Worm (Caenorhabditis elegans) whole organism, mixed stage, embryonic: ENCODE data around the gene grd-1.
A peak's percentile ranks its signal among the peaks of the same experiment; 100 is the strongest.

ENCODE experiments used
- M03D4.4 ChIP-seq: sonication (generic microtip); optimal IDR thresholded peaks from 2 replicates; lab custom pipeline; 2017; ENCODE audit warnings: mild to moderate bottlenecking, missing genetic modification characterization, missing compliant biosample characterization
- bed-3 ChIP-seq: fragments of 200-800 bp; sonication (Bioruptor generic); optimal IDR thresholded peaks from 3 replicates; lab custom pipeline; 2018; ENCODE audit warnings: mild to moderate bottlenecking, missing genetic modification characterization, moderate library complexity, missing compliant biosample characterization
- blmp-1 ChIP-seq: fragments of 150-350 bp; optimal IDR thresholded peaks from 2 replicates; lab custom pipeline; 2014; ENCODE audit warnings: missing biosample characterization, missing genetic modification characterization
- ceh-39 ChIP-seq: fragments of 150-350 bp; optimal IDR thresholded peaks from 2 replicates; lab custom pipeline; 2014; ENCODE audit warnings: missing biosample characterization, missing genetic modification characterization
- ceh-43 ChIP-seq: fragments of 200-800 bp; sonication (Bioruptor generic); optimal IDR thresholded peaks from 2 replicates; lab custom pipeline; 2018; ENCODE audit warnings: mild to moderate bottlenecking, missing genetic modification characterization, moderate library complexity, missing compliant biosample characterization
- ceh-83 ChIP-seq: fragments of 200-800 bp; sonication (Bioruptor generic); optimal IDR thresholded peaks from 2 replicates; lab custom pipeline; 2018; ENCODE audit warnings: mild to moderate bottlenecking, missing genetic modification characterization, missing compliant biosample characterization
- ces-1 ChIP-seq: fragments of 150-350 bp; optimal IDR thresholded peaks from 2 replicates; lab custom pipeline; 2014; ENCODE audit warnings: missing biosample characterization, missing genetic modification reagents, missing genetic modification characterization
- cnd-1 ChIP-seq: fragments of 200-800 bp; sonication (Bioruptor generic); optimal IDR thresholded peaks from 2 replicates; lab custom pipeline; 2018; ENCODE audit warnings: mild to moderate bottlenecking, missing genetic modification characterization, missing compliant biosample characterization
- drap-1 ChIP-seq: fragments of 200-800 bp; sonication (Bioruptor generic); optimal IDR thresholded peaks from 3 replicates; lab custom pipeline; 2018; ENCODE audit warnings: mild to moderate bottlenecking, missing genetic modification characterization, missing compliant biosample characterization
- elt-1 ChIP-seq: sonication (generic microtip); optimal IDR thresholded peaks from 2 replicates; lab custom pipeline; 2017; ENCODE audit warnings: missing genetic modification characterization, mild to moderate bottlenecking, missing compliant biosample characterization, antibody characterized with exemption, moderate library complexity, borderline replicate concordance; ENCODE audit not compliant: insufficient read depth
- elt-3 ChIP-seq: fragments of 150-350 bp; optimal IDR thresholded peaks from 2 replicates; lab custom pipeline; 2014; ENCODE audit warnings: missing biosample characterization, missing genetic modification characterization
- flh-1 ChIP-seq: fragments of 200-800 bp; sonication (Bioruptor generic); optimal IDR thresholded peaks from 2 replicates; lab custom pipeline; 2018; ENCODE audit warnings: mild to moderate bottlenecking, missing genetic modification characterization, moderate library complexity, missing compliant biosample characterization
- ham-2 ChIP-seq: fragments of 200-800 bp; sonication (Bioruptor generic); optimal IDR thresholded peaks from 2 replicates; lab custom pipeline; 2018; ENCODE audit warnings: mild to moderate bottlenecking, missing genetic modification characterization, missing compliant biosample characterization
- hlh-1 ChIP-seq: fragments of 150-350 bp; optimal IDR thresholded peaks from 2 replicates; lab custom pipeline; 2014; ENCODE audit warnings: missing biosample characterization, missing genetic modification reagents, missing genetic modification characterization
- lin-13 ChIP-seq: fragments of 150-350 bp; optimal IDR thresholded peaks from 2 replicates; lab custom pipeline; 2014; ENCODE audit warnings: missing biosample characterization, missing genetic modification characterization
- lin-32 ChIP-seq: fragments of 200-800 bp; sonication (Bioruptor generic); optimal IDR thresholded peaks from 2 replicates; lab custom pipeline; 2018; ENCODE audit warnings: mild to moderate bottlenecking, missing genetic modification characterization, missing compliant biosample characterization
- lsy-2 ChIP-seq: fragments of 150-350 bp; optimal IDR thresholded peaks from 2 replicates; lab custom pipeline; 2014; ENCODE audit warnings: missing biosample characterization, missing genetic modification characterization
- mep-1 ChIP-seq: fragments of 150-350 bp; optimal IDR thresholded peaks from 2 replicates; lab custom pipeline; 2017; ENCODE audit warnings: missing biosample characterization, missing genetic modification reagents, missing genetic modification characterization, inconsistent platforms
- mls-2 ChIP-seq: sonication (generic microtip); optimal IDR thresholded peaks from 2 replicates; lab custom pipeline; 2016; ENCODE audit warnings: mild to moderate bottlenecking, missing genetic modification characterization, moderate library complexity, missing compliant biosample characterization
- nhr-237 ChIP-seq: fragments of 150-350 bp; optimal IDR thresholded peaks from 2 replicates; lab custom pipeline; 2014; ENCODE audit warnings: missing biosample characterization, missing genetic modification characterization
- nhr-28 ChIP-seq: fragments of 150-350 bp; optimal IDR thresholded peaks from 2 replicates; lab custom pipeline; 2014; ENCODE audit warnings: missing biosample characterization, missing genetic modification characterization
- nhr-76 ChIP-seq: sonication (generic microtip); optimal IDR thresholded peaks from 2 replicates; lab custom pipeline; 2017; ENCODE audit warnings: missing biosample characterization, missing genetic modification characterization
- pha-4 ChIP-seq: fragments of 150-350 bp; optimal IDR thresholded peaks from 2 replicates; lab custom pipeline; 2018; ENCODE audit warnings: missing biosample characterization, missing genetic modification reagents, missing genetic modification characterization
- sem-2 ChIP-seq: fragments of 200-800 bp; sonication (Bioruptor generic); optimal IDR thresholded peaks from 2 replicates; lab custom pipeline; 2018; ENCODE audit warnings: mild to moderate bottlenecking, missing genetic modification characterization, missing compliant biosample characterization
- snpc-4 ChIP-seq: fragments of 150-350 bp; optimal IDR thresholded peaks from 2 replicates; lab custom pipeline; 2014; ENCODE audit warnings: missing biosample characterization, missing genetic modification characterization
- sptf-1 ChIP-seq: sonication (generic microtip); optimal IDR thresholded peaks from 2 replicates; lab custom pipeline; 2017; ENCODE audit warnings: mild to moderate bottlenecking, missing genetic modification characterization, moderate library complexity, missing compliant biosample characterization
- tbx-8 ChIP-seq: fragments of 200-800 bp; sonication (Bioruptor generic); optimal IDR thresholded peaks from 2 replicates; lab custom pipeline; 2018; ENCODE audit warnings: mild to moderate bottlenecking, missing genetic modification characterization, moderate library complexity, missing compliant biosample characterization
- unc-39 ChIP-seq: fragments of 150-350 bp; optimal IDR thresholded peaks from 2 replicates; lab custom pipeline; 2014; ENCODE audit warnings: missing biosample characterization, missing genetic modification characterization
- unc-62 ChIP-seq: fragments of 150-350 bp; optimal IDR thresholded peaks from 2 replicates; lab custom pipeline; 2014; ENCODE audit warnings: missing biosample characterization, missing genetic modification reagents, missing genetic modification characterization
- zip-8 ChIP-seq: fragments of 150-350 bp; optimal IDR thresholded peaks from 2 replicates; lab custom pipeline; 2014; ENCODE audit warnings: missing biosample characterization, missing genetic modification characterization
- ztf-11 ChIP-seq: fragments of 150-350 bp; optimal IDR thresholded peaks from 2 replicates; lab custom pipeline; 2014; ENCODE audit warnings: missing biosample characterization, missing genetic modification characterization

Gene grd-1

ce11 chrX:11067256-11067655 is 42.0 kb upstream of the grd-1 start:
- TF ChIP-seq blmp-1 (tag; lab: Kevin White, UChicago) (peak; percentile 44), elt-1 (tag; lab: Kevin White, UChicago) (peak; percentile 5), ham-2 (peak; percentile 33), mls-2 (tag; lab: Kevin White, UChicago) (no peak), ceh-83 (no peak), ceh-43 (GFP tag; lab: Kevin White, UChicago) (no peak)

ce11 chrX:11068334-11068733 is 40.9 kb upstream of the grd-1 start, which contains the start of gene apt-9:
TSS of gene apt-9 (plus strand) at chrX:11068527.
- TF ChIP-seq ces-1 (GFP tag; lab: Kevin White, UChicago) (peak; percentile 52), lsy-2 (no peak)
- TF ChIP-seq, all 35 proteins: peak for 1

- TF ChIP-seq nhr-28 (tag; lab: Kevin White, UChicago) (no peak), zip-8 (tag; lab: Kevin White, UChicago) (no peak), lin-13 (tag; lab: Kevin White, UChicago) (peak; percentile 22)
Observed at ce11 chrX:11072701-11073100, 36.5 kb upstream of the grd-1 start.

- TF ChIP-seq bed-3 (GFP tag; lab: Kevin White, UChicago): no peak
- TF ChIP-seq nhr-76 (tag; lab: Kevin White, UChicago): no peak
- TF ChIP-seq ceh-43 (GFP tag; lab: Kevin White, UChicago): no peak
- no peak for TF ChIP-seq lin-32 (GFP tag; lab: Kevin White, UChicago)
- no peak for TF ChIP-seq unc-62 (GFP tag; lab: Kevin White, UChicago)
- no peak for TF ChIP-seq lsy-2
Observed at ce11 chrX:11073358-11073757, 35.9 kb upstream of the grd-1 start, which contains the start of gene W04G3.5. TSS of gene W04G3.5 (plus strand) at chrX:11073658.

ce11 chrX:11076491-11076890 is 32.7 kb upstream of the grd-1 start, which contains the start of gene W04G3.12:
TSS of gene W04G3.12 (minus strand) at chrX:11076801.
- TF ChIP-seq unc-62 (GFP tag; lab: Kevin White, UChicago): no peak

- TF ChIP-seq lsy-2 (no peak), nhr-76 (tag; lab: Kevin White, UChicago) (no peak), hlh-1 (tag; lab: Kevin White, UChicago) (no peak), lin-32 (GFP tag; lab: Kevin White, UChicago) (no peak), cnd-1 (tag; lab: Kevin White, UChicago) (no peak), bed-3 (GFP tag; lab: Kevin White, UChicago) (no peak), pha-4 (tag; lab: Kevin White, UChicago) (no peak), flh-1 (GFP tag; lab: Kevin White, UChicago) (no peak), sptf-1 (tag; lab: Kevin White, UChicago) (no peak), elt-1 (tag; lab: Kevin White, UChicago) (no peak), ham-2 (no peak), elt-3 (tag; lab: Kevin White, UChicago) (no peak), sem-2 (GFP tag; lab: Kevin White, UChicago) (no peak), ceh-43 (GFP tag; lab: Kevin White, UChicago) (no peak), tbx-8 (GFP tag; lab: Kevin White, UChicago) (no peak), lin-13 (tag; lab: Kevin White, UChicago) (no peak), nhr-237 (tag; lab: Kevin White, UChicago) (no peak), snpc-4 (tag; lab: Kevin White, UChicago) (no peak), drap-1 (no peak), mep-1 (no peak)
Observed at ce11 chrX:11078150-11078549, 31.1 kb upstream of the grd-1 start, which contains the start of gene W04G3.10. TSS of gene W04G3.10 (minus strand) at chrX:11078250.

ce11 chrX:11079667-11080066 is 29.6 kb upstream of the grd-1 start, which contains the start of gene W04G3.13:
TSS of gene W04G3.13 (minus strand) at chrX:11079767.
- TF ChIP-seq sem-2 (GFP tag; lab: Kevin White, UChicago) (no peak), M03D4.4 (tag; lab: Kevin White, UChicago) (no peak), elt-1 (tag; lab: Kevin White, UChicago) (no peak), unc-39 (tag; lab: Kevin White, UChicago) (no peak), ces-1 (GFP tag; lab: Kevin White, UChicago) (no peak), ceh-43 (GFP tag; lab: Kevin White, UChicago) (no peak), snpc-4 (tag; lab: Kevin White, UChicago) (no peak), hlh-1 (tag; lab: Kevin White, UChicago) (no peak), ztf-11 (tag; lab: Kevin White, UChicago) (no peak), nhr-237 (tag; lab: Kevin White, UChicago) (no peak), lsy-2 (no peak), ceh-39 (tag; lab: Kevin White, UChicago) (no peak), drap-1 (no peak), lin-32 (GFP tag; lab: Kevin White, UChicago) (no peak)
